Fruit fly (Drosophila melanogaster) whole organism, embryonic: ENCODE results near the gene CG4586.
A peak's percentile ranks its signal among the peaks of the same experiment; 100 is the strongest.

ENCODE experiments used
- ATbp ChIP-seq: fragments of 200-800 bp; sonication (Bioruptor generic); optimal IDR thresholded peaks from 2 replicates; lab custom pipeline; 2017; ENCODE audit warnings: missing biosample characterization, mild to moderate bottlenecking, missing genetic modification characterization, missing genetic modification reagents
- Adf1 ChIP-seq: fragments of 200-800 bp; sonication (Bioruptor generic); IDR thresholded peaks from 2 replicates; pipeline ENCODE4 v1.3.6; 2022; ENCODE audit warnings: missing biosample characterization, missing genetic modification characterization
- Aef1 ChIP-seq: fragments of 200-800 bp; sonication (Bioruptor generic); IDR thresholded peaks from 3 replicates; pipeline ENCODE4 v1.3.6; 2022; ENCODE audit warnings: missing biosample characterization, missing genetic modification characterization
- CG10543 ChIP-seq: fragments of 200-800 bp; sonication (Bioruptor generic); optimal IDR thresholded peaks from 3 replicates; lab custom pipeline; 2017; ENCODE audit warnings: missing biosample characterization, mild to moderate bottlenecking, missing genetic modification characterization, moderate library complexity
- CG10654 ChIP-seq: fragments of 200-800 bp; sonication (Bioruptor generic); optimal IDR thresholded peaks from 2 replicates; lab custom pipeline; 2016; ENCODE audit warnings: missing biosample characterization, missing genetic modification characterization
- CG13296 ChIP-seq: fragments of 200-800 bp; sonication (Bioruptor generic); optimal IDR thresholded peaks from 3 replicates; lab custom pipeline; 2018; ENCODE audit warnings: missing biosample characterization, mild to moderate bottlenecking, missing genetic modification characterization
- CG13624 ChIP-seq: fragments of 200-800 bp; sonication (Bioruptor generic); optimal IDR thresholded peaks from 2 replicates; lab custom pipeline; 2016; ENCODE audit warnings: missing biosample characterization, missing genetic modification characterization
- CG14667 ChIP-seq: fragments of 200-800 bp; sonication (Bioruptor generic); IDR thresholded peaks from 2 replicates; pipeline ENCODE4 v1.3.6; 2022; ENCODE audit warnings: missing biosample characterization, missing genetic modification characterization
- CG14965 ChIP-seq: fragments of 200-800 bp; sonication (Bioruptor generic); optimal IDR thresholded peaks from 2 replicates; lab custom pipeline; 2016; ENCODE audit warnings: missing biosample characterization, missing genetic modification characterization, borderline replicate concordance
- CG15073 ChIP-seq: fragments of 200-800 bp; sonication (Bioruptor generic); optimal IDR thresholded peaks from 2 replicates; lab custom pipeline; 2016; ENCODE audit warnings: missing biosample characterization, missing genetic modification characterization
- CG1647 ChIP-seq: fragments of 200-800 bp; sonication (Bioruptor generic); optimal IDR thresholded peaks from 3 replicates; lab custom pipeline; 2016; ENCODE audit warnings: missing biosample characterization, missing genetic modification characterization
- CG1832 ChIP-seq: fragments of 200-800 bp; sonication (Bioruptor generic); optimal IDR thresholded peaks from 2 replicates; lab custom pipeline; 2017; ENCODE audit warnings: missing biosample characterization, mild to moderate bottlenecking, missing genetic modification characterization, inconsistent platforms
- CG18764 ChIP-seq: fragments of 200-800 bp; sonication (Bioruptor generic); optimal IDR thresholded peaks from 3 replicates; lab custom pipeline; 2016; ENCODE audit warnings: missing biosample characterization, missing genetic modification characterization
- CG2116 ChIP-seq: fragments of 200-800 bp; sonication (Bioruptor generic); optimal IDR thresholded peaks from 3 replicates; lab custom pipeline; 2018; ENCODE audit warnings: missing biosample characterization, mild to moderate bottlenecking, missing genetic modification characterization
- CG2129 ChIP-seq: fragments of 200-800 bp; sonication (Bioruptor generic); IDR thresholded peaks from 2 replicates; pipeline ENCODE4 v1.3.6; 2022; ENCODE audit warnings: missing biosample characterization, missing genetic modification characterization; ENCODE audit not compliant: partially characterized antibody
- CG34224 ChIP-seq: fragments of 200-800 bp; sonication (Bioruptor generic); IDR thresholded peaks from 3 replicates; pipeline ENCODE4 v1.3.6; 2022; ENCODE audit warnings: missing biosample characterization, missing genetic modification characterization; ENCODE audit not compliant: partially characterized antibody
- CG3847 ChIP-seq: fragments of 200-800 bp; sonication (Bioruptor generic); IDR thresholded peaks from 2 replicates; pipeline ENCODE4 v1.3.6; 2022; ENCODE audit warnings: missing biosample characterization, missing genetic modification characterization
- CG43689 ChIP-seq: fragments of 200-800 bp; sonication (Bioruptor generic); IDR thresholded peaks from 2 replicates; pipeline ENCODE4 v1.3.6; 2022; ENCODE audit warnings: missing biosample characterization, missing genetic modification characterization
- CG5953 ChIP-seq: fragments of 200-800 bp; sonication (Bioruptor generic); IDR thresholded peaks from 2 replicates; pipeline ENCODE4 v1.3.6; 2022; ENCODE audit warnings: missing biosample characterization, missing genetic modification characterization
- CG9932 ChIP-seq: fragments of 200-800 bp; sonication (Bioruptor generic); IDR thresholded peaks from 2 replicates; pipeline ENCODE4 v1.3.6; 2022; ENCODE audit warnings: missing biosample characterization, missing genetic modification characterization
- Dfd ChIP-seq, 2 experiments: fragments of >200 bp; optimal IDR thresholded peaks; 2 replicates each; lab custom pipeline; 2017; ENCODE audit warnings: missing biosample characterization in 2 of 2, missing genetic modification characterization in 2 of 2
- Dll ChIP-seq: fragments of 200-800 bp; sonication (Bioruptor generic); IDR thresholded peaks from 4 replicates; pipeline ENCODE4 v1.3.6; 2022; ENCODE audit warnings: missing biosample characterization, missing genetic modification characterization; ENCODE audit not compliant: partially characterized antibody
- Dp ChIP-seq: fragments of 200-800 bp; sonication (Bioruptor generic); optimal IDR thresholded peaks from 2 replicates; lab custom pipeline; 2018; ENCODE audit warnings: missing biosample characterization, mild to moderate bottlenecking, missing genetic modification characterization, moderate library complexity
- E2f2 ChIP-seq: fragments of 200-800 bp; sonication (Bioruptor generic); IDR thresholded peaks from 2 replicates; pipeline ENCODE4 v1.3.6; 2022; ENCODE audit warnings: missing biosample characterization, missing genetic modification characterization
- ERR ChIP-seq: fragments of 200-800 bp; sonication (Bioruptor generic); optimal IDR thresholded peaks from 2 replicates; lab custom pipeline; 2016; ENCODE audit warnings: missing biosample characterization, missing genetic modification characterization
- Ets97D ChIP-seq: fragments of 200-800 bp; sonication (Bioruptor generic); optimal IDR thresholded peaks from 3 replicates; lab custom pipeline; 2016; ENCODE audit warnings: missing biosample characterization, missing genetic modification characterization
- HmgZ ChIP-seq: fragments of 200-800 bp; sonication (Bioruptor generic); optimal IDR thresholded peaks from 2 replicates; lab custom pipeline; 2018; ENCODE audit warnings: missing biosample characterization, mild to moderate bottlenecking, missing genetic modification characterization
- Hmr ChIP-seq: fragments of 200-800 bp; sonication (Bioruptor generic); optimal IDR thresholded peaks from 3 replicates; lab custom pipeline; 2017; ENCODE audit warnings: mild to moderate bottlenecking, missing biosample characterization, missing genetic modification reagents, missing genetic modification characterization
- Lpt ChIP-seq: fragments of >200 bp; optimal IDR thresholded peaks from 2 replicates; lab custom pipeline; 2018; ENCODE audit warnings: missing biosample characterization, missing genetic modification characterization
- Max ChIP-seq: fragments of 200-800 bp; sonication (Bioruptor generic); optimal IDR thresholded peaks from 2 replicates; lab custom pipeline; 2016; ENCODE audit warnings: missing biosample characterization, mild to moderate bottlenecking, missing genetic modification characterization
- Meics ChIP-seq: fragments of 200-800 bp; sonication (Bioruptor generic); optimal IDR thresholded peaks from 2 replicates; lab custom pipeline; 2017; ENCODE audit warnings: missing biosample characterization, mild to moderate bottlenecking, missing genetic modification characterization
- PHDP ChIP-seq: fragments of 200-800 bp; sonication (Bioruptor generic); optimal IDR thresholded peaks from 3 replicates; lab custom pipeline; 2018; ENCODE audit warnings: missing biosample characterization, mild to moderate bottlenecking, missing genetic modification characterization, moderate library complexity
- Rx ChIP-seq: fragments of 200-800 bp; sonication (Bioruptor generic); IDR thresholded peaks from 2 replicates; pipeline ENCODE4 v1.3.6; 2022; ENCODE audit warnings: missing biosample characterization, missing genetic modification characterization
- Sox100B ChIP-seq: fragments of 200-800 bp; sonication (Bioruptor generic); optimal IDR thresholded peaks from 3 replicates; lab custom pipeline; 2018; ENCODE audit warnings: missing biosample characterization, mild to moderate bottlenecking, missing genetic modification characterization
- Trl ChIP-seq, 3 experiments: fragments of >200 bp in 2 of 3; fragments of 200-800 bp in 1 of 3; sonication (Bioruptor generic) in 1 of 3; optimal IDR thresholded peaks; 2 replicates in 1 of 3; 3 replicates in 2 of 3; lab custom pipeline; 2016 to 2017; ENCODE audit warnings: missing biosample characterization in 1 of 3, missing genetic modification characterization in 1 of 3
- croc ChIP-seq: fragments of 200-800 bp; sonication (Bioruptor generic); conservative IDR thresholded peaks from 3 replicates; pipeline ENCODE4 v1.3.6; 2022; ENCODE audit warnings: missing biosample characterization, missing genetic modification characterization
- da ChIP-seq: fragments of 200-800 bp; sonication (Bioruptor generic); optimal IDR thresholded peaks from 2 replicates; lab custom pipeline; 2016; ENCODE audit warnings: missing biosample characterization, missing genetic modification characterization
- dm ChIP-seq: fragments of 200-800 bp; sonication (Bioruptor generic); optimal IDR thresholded peaks from 3 replicates; lab custom pipeline; 2016; ENCODE audit warnings: missing biosample characterization, missing genetic modification characterization
- esg ChIP-seq: fragments of 200-800 bp; sonication (Bioruptor generic); conservative IDR thresholded peaks from 2 replicates; pipeline ENCODE4 v1.3.6; 2022; ENCODE audit warnings: missing biosample characterization, missing genetic modification characterization
- eve ChIP-seq, 2 experiments: fragments of >200 bp; optimal IDR thresholded peaks; 2 replicates each; lab custom pipeline; 2017; ENCODE audit warnings: missing biosample characterization in 2 of 2, missing genetic modification characterization in 2 of 2
- ewg ChIP-seq: fragments of 200-800 bp; sonication (Bioruptor generic); optimal IDR thresholded peaks from 3 replicates; lab custom pipeline; 2017; ENCODE audit warnings: mild to moderate bottlenecking, missing biosample characterization, missing genetic modification reagents, missing genetic modification characterization
- fd96Cb ChIP-seq: fragments of 200-800 bp; sonication (Bioruptor generic); optimal IDR thresholded peaks from 2 replicates; lab custom pipeline; 2018; ENCODE audit warnings: missing biosample characterization, mild to moderate bottlenecking, missing genetic modification characterization, moderate library complexity
- gcm ChIP-seq: fragments of 200-800 bp; sonication (Bioruptor generic); optimal IDR thresholded peaks from 2 replicates; lab custom pipeline; 2019; ENCODE audit warnings: missing biosample characterization, mild to moderate bottlenecking, missing genetic modification characterization, moderate library complexity
- gem ChIP-seq: fragments of 200-800 bp; sonication (Bioruptor generic); optimal IDR thresholded peaks from 2 replicates; lab custom pipeline; 2019; ENCODE audit warnings: missing biosample characterization, mild to moderate bottlenecking, missing genetic modification characterization, moderate library complexity
- gro ChIP-seq: fragments of 200-800 bp; sonication (Bioruptor generic); optimal IDR thresholded peaks from 2 replicates; lab custom pipeline; 2016; ENCODE audit warnings: missing biosample characterization, missing genetic modification characterization
- odd ChIP-seq: fragments of 200-800 bp; sonication (Bioruptor generic); optimal IDR thresholded peaks from 2 replicates; lab custom pipeline; 2017; ENCODE audit warnings: missing biosample characterization, mild to moderate bottlenecking, missing genetic modification characterization
- pum ChIP-seq: fragments of 200-800 bp; sonication (Bioruptor generic); optimal IDR thresholded peaks from 2 replicates; lab custom pipeline; 2016; ENCODE audit warnings: missing biosample characterization, missing genetic modification characterization
- seq ChIP-seq: fragments of 200-800 bp; sonication (Bioruptor generic); IDR thresholded peaks from 2 replicates; pipeline ENCODE4 v1.3.6; 2022; ENCODE audit warnings: missing biosample characterization, missing genetic modification characterization
- slbo ChIP-seq: fragments of 200-800 bp; sonication (Bioruptor generic); IDR thresholded peaks from 2 replicates; pipeline ENCODE4 v1.3.6; 2022; ENCODE audit warnings: missing biosample characterization, missing genetic modification characterization
- ssp ChIP-seq: fragments of 200-800 bp; sonication (Bioruptor generic); IDR thresholded peaks from 2 replicates; pipeline ENCODE4 v1.3.6; 2022; ENCODE audit warnings: missing biosample characterization, missing genetic modification characterization
- tna ChIP-seq: fragments of 200-800 bp; sonication (Bioruptor generic); IDR thresholded peaks from 2 replicates; pipeline ENCODE4 v1.3.6; 2022; ENCODE audit warnings: missing biosample characterization, missing genetic modification characterization; ENCODE audit not compliant: partially characterized antibody
- zfh1 ChIP-seq: fragments of 200-800 bp; sonication (Bioruptor generic); IDR thresholded peaks from 3 replicates; pipeline ENCODE4 v1.3.6; 2022; ENCODE audit warnings: missing biosample characterization, missing genetic modification characterization

The CG4586 gene

DNA sequence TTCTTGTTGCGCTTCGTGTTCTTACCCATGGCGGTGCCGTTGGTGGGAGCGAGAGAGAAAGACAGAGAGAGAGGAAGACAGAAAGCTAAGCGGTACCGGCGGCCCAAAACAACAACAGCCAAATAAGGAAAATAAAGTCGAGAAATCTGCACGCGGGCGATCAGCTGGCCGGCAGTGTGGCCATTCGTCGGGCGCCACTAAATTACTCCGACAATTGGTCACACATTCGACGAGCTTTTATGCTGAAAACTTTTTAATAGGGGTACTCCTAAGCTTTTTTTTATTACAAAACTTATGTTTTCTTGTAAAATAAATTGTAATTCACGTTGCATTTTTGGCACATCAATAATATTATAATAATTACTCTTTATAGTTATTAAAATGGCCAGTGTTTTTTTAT is 1.2 kb upstream of the CG4586 start, which contains the start of gene Setd3 (continued):
- TF ChIP-seq croc (GFP tag; lab: Robert Waterston, UW), result no peak
- TF ChIP-seq Aef1 (GFP tag; lab: Robert Waterston, UW), result no peak
- TF ChIP-seq CG1832 (GFP tag; lab: Kevin White, UChicago), result peak; percentile 44
- no peak for TF ChIP-seq CG34224
- TF ChIP-seq odd (GFP tag; lab: Kevin White, UChicago), result no peak
- TF ChIP-seq tna (GFP tag; lab: Robert Waterston, UW), result no peak
- TF ChIP-seq Ets97D (GFP tag; lab: Kevin White, UChicago), result no peak
- no peak for TF ChIP-seq CG14667 (GFP tag; lab: Robert Waterston, UW)
- TF ChIP-seq CG9932 (GFP tag; lab: Robert Waterston, UW), result no peak
- TF ChIP-seq CG3847, result no peak
- TF ChIP-seq dm (GFP tag; lab: Kevin White, UChicago), result peak; percentile 55
- no peak for TF ChIP-seq da (GFP tag; lab: Kevin White, UChicago)
- no peak for TF ChIP-seq ewg (GFP tag; lab: Kevin White, UChicago)
- peak; percentile 55 for TF ChIP-seq E2f2 (GFP tag; lab: Robert Waterston, UW)
- TF ChIP-seq Dp, result peak; percentile 41
- TF ChIP-seq Dfd (GFP tag; optimal IDR thresholded peaks at IDR 0.05; lab: Kevin White, UChicago), result no peak
- TF ChIP-seq gro, result no peak
- TF ChIP-seq Lpt (GFP tag; lab: Kevin White, UChicago), result no peak
- TF ChIP-seq Max (GFP tag; lab: Kevin White, UChicago), result peak; percentile 22
- TF ChIP-seq PHDP (tag; lab: Kevin White, UChicago), result peak; percentile 12
- TF ChIP-seq CG10654, result no peak
- no peak for TF ChIP-seq CG5953 (GFP tag; lab: Robert Waterston, UW)
- peak; percentile 20 for TF ChIP-seq Hmr (GFP tag; lab: Kevin White, UChicago)
- TF ChIP-seq CG2129 (GFP tag; lab: Robert Waterston, UW), result no peak
- TF ChIP-seq CG14965 (GFP tag; lab: Kevin White, UChicago), result no peak
- TF ChIP-seq fd96Cb (tag; lab: Kevin White, UChicago), result no peak
- no peak for TF ChIP-seq Sox100B (GFP tag; lab: Kevin White, UChicago)
- TF ChIP-seq Rx (GFP tag; lab: Robert Waterston, UW), result no peak
- TF ChIP-seq Meics (GFP tag; lab: Kevin White, UChicago), result no peak
- no peak for TF ChIP-seq CG15073 (GFP tag; lab: Kevin White, UChicago)
- TF ChIP-seq CG43689, result no peak
- no peak for TF ChIP-seq seq (GFP tag; lab: Robert Waterston, UW)
- no peak for TF ChIP-seq Trl (optimal IDR thresholded peaks at IDR 0.05; lab: Kevin White, UChicago)
- no peak for TF ChIP-seq Trl (GFP tag; optimal IDR thresholded peaks at IDR 0.05; lab: Kevin White, UChicago)
- TF ChIP-seq CG1647 (GFP tag; lab: Kevin White, UChicago), result no peak
- TF ChIP-seq eve (GFP tag; optimal IDR thresholded peaks at IDR 0.05; lab: Kevin White, UChicago), result no peak
- TF ChIP-seq CG13624 (GFP tag; lab: Kevin White, UChicago), result no peak
- no peak for TF ChIP-seq ssp (GFP tag; lab: Robert Waterston, UW)
- no peak for TF ChIP-seq zfh1 (GFP tag; lab: Robert Waterston, UW)
- TF ChIP-seq CG18764 (GFP tag; lab: Kevin White, UChicago), result no peak
- TF ChIP-seq CG13296, result no peak
- no peak for TF ChIP-seq CG10543
- no peak for TF ChIP-seq Adf1 (GFP tag; lab: Robert Waterston, UW)
- TF ChIP-seq HmgZ, result no peak
- TF ChIP-seq pum (GFP tag; lab: Kevin White, UChicago), result no peak
- no peak for TF ChIP-seq esg (GFP tag; lab: Robert Waterston, UW)
- no peak for TF ChIP-seq CG2116 (GFP tag; lab: Kevin White, UChicago)
- no peak for TF ChIP-seq Dll
- TF ChIP-seq ATbp (GFP tag; lab: Kevin White, UChicago), result no peak
- TF ChIP-seq gem (tag; lab: Kevin White, UChicago), result no peak
- peak; percentile 43; the same call in 1 of the 2 replicates for TF ChIP-seq slbo
- no peak for TF ChIP-seq ERR (GFP tag; lab: Kevin White, UChicago)
- no peak for TF ChIP-seq gcm (GFP tag; lab: Kevin White, UChicago)
